Fruit fly (Drosophila melanogaster) whole organism, embryonic: ENCODE data around the gene inaF-B.

Experiments
- ATbp ChIP-seq: fragments of 200-800 bp; sonication (Bioruptor generic); optimal IDR thresholded peaks from 2 replicates; lab custom pipeline; 2017; ENCODE audit warnings: missing biosample characterization, mild to moderate bottlenecking, missing genetic modification characterization, missing genetic modification reagents
- Asciz ChIP-seq: fragments of 200-800 bp; sonication (Bioruptor generic); optimal IDR thresholded peaks from 2 replicates; lab custom pipeline; 2017; ENCODE audit warnings: missing biosample characterization, mild to moderate bottlenecking, missing genetic modification characterization, missing genetic modification reagents
- Atf6 ChIP-seq: fragments of 200-800 bp; sonication (Bioruptor generic); IDR thresholded peaks from 2 replicates; pipeline ENCODE4 v1.3.6; 2022; ENCODE audit warnings: missing biosample characterization, missing genetic modification characterization
- B-H1 ChIP-seq: fragments of 200-800 bp; sonication (Bioruptor generic); IDR thresholded peaks from 3 replicates; pipeline ENCODE4 v1.3.6; 2022; ENCODE audit warnings: missing biosample characterization, missing genetic modification characterization
- CG11093 ChIP-seq: fragments of 200-800 bp; sonication (Bioruptor generic); IDR thresholded peaks from 3 replicates; pipeline ENCODE4 v1.3.6; 2022; ENCODE audit warnings: missing biosample characterization, missing genetic modification characterization
- CG11696 ChIP-seq: fragments of 200-800 bp; sonication (Bioruptor generic); IDR thresholded peaks from 2 replicates; pipeline ENCODE4 v1.3.6; 2022; ENCODE audit warnings: missing biosample characterization, missing genetic modification characterization
- CG12391 ChIP-seq: fragments of 200-800 bp; sonication (Bioruptor generic); optimal IDR thresholded peaks from 3 replicates; lab custom pipeline; 2018; ENCODE audit warnings: missing biosample characterization, mild to moderate bottlenecking, missing genetic modification characterization, moderate library complexity
- CG12744 ChIP-seq: fragments of 200-800 bp; sonication (Bioruptor generic); optimal IDR thresholded peaks from 2 replicates; lab custom pipeline; 2016; ENCODE audit warnings: missing biosample characterization, missing genetic modification characterization
- CG13894 ChIP-seq: fragments of 200-800 bp; sonication (Bioruptor generic); optimal IDR thresholded peaks from 3 replicates; lab custom pipeline; 2018; ENCODE audit warnings: missing biosample characterization, mild to moderate bottlenecking, missing genetic modification characterization, moderate library complexity
- CG17359 ChIP-seq: fragments of 200-800 bp; sonication (Bioruptor generic); optimal IDR thresholded peaks from 3 replicates; lab custom pipeline; 2018; ENCODE audit warnings: missing biosample characterization, mild to moderate bottlenecking, missing genetic modification characterization, moderate library complexity
- CG1832 ChIP-seq: fragments of 200-800 bp; sonication (Bioruptor generic); optimal IDR thresholded peaks from 2 replicates; lab custom pipeline; 2017; ENCODE audit warnings: missing biosample characterization, mild to moderate bottlenecking, missing genetic modification characterization, inconsistent platforms
- CG18476 ChIP-seq: fragments of 200-800 bp; sonication (Bioruptor generic); optimal IDR thresholded peaks from 2 replicates; lab custom pipeline; 2016; ENCODE audit warnings: missing biosample characterization, mild to moderate bottlenecking, missing genetic modification characterization
- CG30020 ChIP-seq: fragments of 200-800 bp; optimal IDR thresholded peaks from 2 replicates; lab custom pipeline; 2019; ENCODE audit warnings: missing biosample characterization, mild to moderate bottlenecking, missing genetic modification characterization, moderate library complexity
- CG43689 ChIP-seq: fragments of 200-800 bp; sonication (Bioruptor generic); IDR thresholded peaks from 2 replicates; pipeline ENCODE4 v1.3.6; 2022; ENCODE audit warnings: missing biosample characterization, missing genetic modification characterization
- CG6175 ChIP-seq: fragments of 200-800 bp; sonication (Bioruptor generic); IDR thresholded peaks from 3 replicates; pipeline ENCODE4 v1.3.6; 2022; ENCODE audit warnings: missing biosample characterization, missing genetic modification characterization
- CG6654 ChIP-seq: fragments of 200-800 bp; sonication (Bioruptor generic); optimal IDR thresholded peaks from 2 replicates; lab custom pipeline; 2017; ENCODE audit warnings: missing biosample characterization, mild to moderate bottlenecking, missing genetic modification characterization
- CG7357 ChIP-seq: fragments of 200-800 bp; sonication (Bioruptor generic); IDR thresholded peaks from 3 replicates; pipeline ENCODE4 v1.3.6; 2022; ENCODE audit warnings: missing biosample characterization, missing genetic modification characterization
- CG7372 ChIP-seq: fragments of 200-800 bp; sonication (Bioruptor generic); IDR thresholded peaks from 2 replicates; pipeline ENCODE4 v1.3.6; 2022; ENCODE audit warnings: missing biosample characterization, missing genetic modification characterization
- CG7839 ChIP-seq: fragments of 200-800 bp; sonication (Bioruptor generic); optimal IDR thresholded peaks from 3 replicates; lab custom pipeline; 2018; ENCODE audit warnings: missing biosample characterization, mild to moderate bottlenecking, missing genetic modification characterization, moderate library complexity
- CG9609 ChIP-seq: fragments of 200-800 bp; sonication (Bioruptor generic); optimal IDR thresholded peaks from 3 replicates; lab custom pipeline; 2016; ENCODE audit warnings: missing biosample characterization, missing genetic modification characterization
- CHES-1-like ChIP-seq: fragments of 200-800 bp; sonication (Bioruptor generic); optimal IDR thresholded peaks from 2 replicates; lab custom pipeline; 2016; ENCODE audit warnings: missing biosample characterization, missing genetic modification characterization
- CkIIα-i1 ChIP-seq: fragments of 200-800 bp; sonication (Bioruptor generic); IDR thresholded peaks from 2 replicates; pipeline ENCODE4 v1.3.6; 2022; ENCODE audit warnings: missing biosample characterization, missing genetic modification characterization
- D19B ChIP-seq: fragments of 200-800 bp; sonication (Bioruptor generic); optimal IDR thresholded peaks from 2 replicates; lab custom pipeline; 2017; ENCODE audit warnings: missing biosample characterization, mild to moderate bottlenecking, missing genetic modification characterization
- Deaf1 ChIP-seq: fragments of 200-800 bp; optimal IDR thresholded peaks from 3 replicates; lab custom pipeline; 2019; ENCODE audit warnings: missing biosample characterization, mild to moderate bottlenecking, missing genetic modification characterization, moderate library complexity
- Mes4 ChIP-seq: fragments of 200-800 bp; sonication (Bioruptor generic); optimal IDR thresholded peaks from 2 replicates; lab custom pipeline; 2016; ENCODE audit warnings: missing biosample characterization, missing genetic modification characterization
- Myb ChIP-seq: fragments of 200-800 bp; sonication (Bioruptor generic); optimal IDR thresholded peaks from 2 replicates; lab custom pipeline; 2016; ENCODE audit warnings: missing biosample characterization, missing genetic modification characterization
- Sry-δ ChIP-seq: fragments of 200-800 bp; sonication (Bioruptor generic); optimal IDR thresholded peaks from 2 replicates; lab custom pipeline; 2016; ENCODE audit warnings: missing biosample characterization, missing genetic modification characterization
- TFAM ChIP-seq: fragments of 200-800 bp; sonication (Bioruptor generic); optimal IDR thresholded peaks from 2 replicates; lab custom pipeline; 2017; ENCODE audit warnings: missing biosample characterization, missing genetic modification characterization, inconsistent platforms
- ap ChIP-seq: fragments of 200-800 bp; sonication (Bioruptor generic); IDR thresholded peaks from 2 replicates; pipeline ENCODE4 v1.3.6; 2022; ENCODE audit warnings: missing biosample characterization, missing genetic modification characterization
- az2 ChIP-seq: fragments of 200-800 bp; sonication (Bioruptor generic); optimal IDR thresholded peaks from 3 replicates; lab custom pipeline; 2016; ENCODE audit warnings: missing biosample characterization, missing genetic modification characterization
- chn ChIP-seq: fragments of 200-800 bp; sonication (Bioruptor generic); optimal IDR thresholded peaks from 2 replicates; lab custom pipeline; 2016; ENCODE audit warnings: missing biosample characterization, missing genetic modification characterization
- da ChIP-seq: fragments of 200-800 bp; sonication (Bioruptor generic); optimal IDR thresholded peaks from 2 replicates; lab custom pipeline; 2016; ENCODE audit warnings: missing biosample characterization, missing genetic modification characterization
- danr ChIP-seq: fragments of 200-800 bp; sonication (Bioruptor generic); IDR thresholded peaks from 2 replicates; pipeline ENCODE4 v1.3.6; 2022; ENCODE audit warnings: missing biosample characterization, missing genetic modification characterization
- dmrt11E ChIP-seq: fragments of 200-800 bp; sonication (Bioruptor generic); optimal IDR thresholded peaks from 3 replicates; lab custom pipeline; 2018; ENCODE audit warnings: missing biosample characterization, mild to moderate bottlenecking, missing genetic modification characterization, moderate library complexity
- inv ChIP-seq: fragments of 200-800 bp; sonication (Bioruptor generic); IDR thresholded peaks from 2 replicates; pipeline ENCODE4 v1.3.6; 2022; ENCODE audit warnings: missing biosample characterization, missing genetic modification characterization; ENCODE audit not compliant: partially characterized antibody
- lilli ChIP-seq: fragments of 200-800 bp; sonication (Bioruptor generic); optimal IDR thresholded peaks from 3 replicates; lab custom pipeline; 2016; ENCODE audit warnings: missing biosample characterization, missing genetic modification characterization
- rib ChIP-seq: fragments of 200-800 bp; sonication (Bioruptor generic); IDR thresholded peaks from 2 replicates; pipeline ENCODE4 v1.3.6; 2022; ENCODE audit warnings: missing biosample characterization, missing genetic modification characterization
- salm ChIP-seq: fragments of 200-800 bp; sonication (Bioruptor generic); optimal IDR thresholded peaks from 2 replicates; lab custom pipeline; 2018; ENCODE audit warnings: missing biosample characterization, mild to moderate bottlenecking, missing genetic modification characterization
- ssp ChIP-seq: fragments of 200-800 bp; sonication (Bioruptor generic); IDR thresholded peaks from 2 replicates; pipeline ENCODE4 v1.3.6; 2022; ENCODE audit warnings: missing biosample characterization, missing genetic modification characterization
- tin ChIP-seq: fragments of 200-800 bp; sonication (Bioruptor generic); optimal IDR thresholded peaks from 3 replicates; lab custom pipeline; 2016; ENCODE audit warnings: missing biosample characterization, missing genetic modification characterization
- vfl ChIP-seq: fragments of 200-800 bp; sonication (Bioruptor generic); optimal IDR thresholded peaks from 2 replicates; lab custom pipeline; 2016; ENCODE audit warnings: missing biosample characterization, missing genetic modification characterization
- zfh1 ChIP-seq: fragments of 200-800 bp; sonication (Bioruptor generic); IDR thresholded peaks from 3 replicates; pipeline ENCODE4 v1.3.6; 2022; ENCODE audit warnings: missing biosample characterization, missing genetic modification characterization

inaF-B gene

DNA sequence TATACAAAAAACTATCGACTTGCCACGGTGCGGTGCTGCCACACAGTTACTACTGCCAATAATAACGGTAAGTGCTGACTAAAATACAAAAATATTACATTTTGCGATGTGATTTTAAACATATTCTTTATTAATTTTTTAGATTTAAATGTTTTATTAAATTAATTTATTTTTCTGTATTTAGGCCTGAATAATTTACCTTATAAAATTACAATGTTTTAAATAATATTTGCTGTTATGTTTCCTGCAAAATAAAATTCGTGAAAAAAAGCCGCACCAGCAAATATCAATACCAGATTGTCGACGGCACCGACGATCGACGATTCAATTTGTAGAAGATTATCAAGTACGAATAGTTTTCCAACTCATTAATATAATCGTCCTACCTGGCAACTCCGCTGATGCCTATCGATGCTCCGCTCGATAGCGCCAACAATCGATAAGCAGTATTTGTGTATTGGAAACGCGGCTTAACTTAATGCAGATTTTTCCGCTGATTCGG is 54.0 kb downstream of the inaF-B start, which contains the start of the genes Vlet and bif (continued):
- TF ChIP-seq chn (GFP tag; lab: Kevin White, UChicago) (peak; percentile 43), CG9609 (peak; percentile 62), CG30020 (peak; percentile 47), CG12391 (tag; lab: Kevin White, UChicago) (peak; percentile 77), CG7372 (GFP tag; lab: Robert Waterston, UW) (0 out of 2 replicates have a peak, but pooled peaks have one; percentile 20), vfl (GFP tag; lab: Kevin White, UChicago) (peak; percentile 50), CG11696 (GFP tag; lab: Robert Waterston, UW) (no peak), az2 (GFP tag; lab: Kevin White, UChicago) (peak; percentile 67), danr (GFP tag; lab: Robert Waterston, UW) (no peak), zfh1 (GFP tag; lab: Robert Waterston, UW) (0 out of 3 replicates have a peak, but pooled peaks have one; percentile 49), Asciz (GFP tag; lab: Kevin White, UChicago) (peak; percentile 33), CkIIα-i1 (no peak), tin (peak; percentile 72), TFAM (no peak), CG7357 (GFP tag; lab: Robert Waterston, UW) (peak; percentile 18; the same call in 1 of the 3 replicates), CG11093 (GFP tag; lab: Robert Waterston, UW) (no peak), dmrt11E (tag; lab: Kevin White, UChicago) (peak; percentile 66), lilli (GFP tag; lab: Kevin White, UChicago) (peak; percentile 60), rib (GFP tag; lab: Robert Waterston, UW) (no peak), CG6654 (GFP tag; lab: Kevin White, UChicago) (peak; percentile 35), CG12744 (GFP tag; lab: Kevin White, UChicago) (no peak), D19B (GFP tag; lab: Kevin White, UChicago) (peak; percentile 51), CG43689 (no peak), ap (0 out of 2 replicates have a peak, but pooled peaks have one; percentile 8), CG13894 (no peak), Atf6 (GFP tag; lab: Robert Waterston, UW) (peak; percentile 42; the same call in 1 of the 2 replicates), ATbp (peak; percentile 41), inv (GFP tag; lab: Robert Waterston, UW) (peak; percentile 54; the same call in 1 of the 2 replicates), Deaf1 (tag; lab: Kevin White, UChicago) (no peak), da (no peak), CG1832 (GFP tag; lab: Kevin White, UChicago) (no peak), Myb (GFP tag; lab: Kevin White, UChicago) (peak; percentile 27), ssp (peak; percentile 46), Mes4 (GFP tag; lab: Kevin White, UChicago) (no peak), B-H1 (GFP tag; lab: Robert Waterston, UW) (no peak), CHES-1-like (GFP tag; lab: Kevin White, UChicago) (no peak), Sry-δ (GFP tag; lab: Kevin White, UChicago) (peak; percentile 61), CG7839 (tag; lab: Kevin White, UChicago) (peak; percentile 72), CG17359 (tag; lab: Kevin White, UChicago) (peak; percentile 47), CG6175 (GFP tag; lab: Robert Waterston, UW) (0 out of 3 replicates have a peak, but pooled peaks have one; percentile 18), CG18476 (GFP tag; lab: Kevin White, UChicago) (peak; percentile 19), salm (tag; lab: Kevin White, UChicago) (no peak)
